Worm (Caenorhabditis elegans) whole organism, L4/young adult: Measurements from ENCODE around the gene F14H12.17.

Source experiments
- W03F9.2 ChIP-seq: fragments of 150-350 bp; optimal IDR thresholded peaks from 2 replicates; lab custom pipeline; 2014; ENCODE audit warnings: missing biosample characterization, missing genetic modification characterization
- dao-5 ChIP-seq: sonication (generic microtip); optimal IDR thresholded peaks from 2 replicates; lab custom pipeline; 2016; ENCODE audit warnings: missing genotype, missing genetic modification characterization, moderate library complexity, missing compliant biosample characterization
- him-1 ChIP-seq: sonication (generic microtip); optimal IDR thresholded peaks from 2 replicates; lab custom pipeline; 2016; ENCODE audit warnings: missing genotype, missing genetic modification reagents, missing genetic modification characterization, missing compliant biosample characterization

Gene F14H12.17

DNA sequence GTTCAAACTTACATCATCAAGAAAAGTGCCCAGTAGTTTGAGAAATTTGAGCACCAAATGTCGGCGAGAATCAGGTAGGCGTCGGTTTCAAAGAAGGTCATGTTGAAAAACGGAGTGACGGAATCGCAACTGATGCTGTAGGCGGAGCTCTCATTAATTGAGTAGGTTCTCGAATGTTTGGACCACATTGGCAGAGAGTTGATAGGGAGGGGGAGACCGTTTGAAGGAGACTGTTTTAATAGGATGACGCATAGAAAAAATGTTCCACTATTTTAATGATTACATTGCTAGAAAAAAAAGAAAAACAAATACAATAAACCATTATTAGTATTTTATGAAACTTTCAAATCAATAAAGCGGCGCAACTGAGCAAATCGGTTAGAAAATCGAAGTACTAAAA, at the start of gene F14H12.17:
Gene F14H12.17 (minus strand): TSS at position 101 of the 400 bp plus-strand sequence.
- no peak for TF ChIP-seq dao-5 (tag; lab: Kevin White, UChicago)

DNA sequence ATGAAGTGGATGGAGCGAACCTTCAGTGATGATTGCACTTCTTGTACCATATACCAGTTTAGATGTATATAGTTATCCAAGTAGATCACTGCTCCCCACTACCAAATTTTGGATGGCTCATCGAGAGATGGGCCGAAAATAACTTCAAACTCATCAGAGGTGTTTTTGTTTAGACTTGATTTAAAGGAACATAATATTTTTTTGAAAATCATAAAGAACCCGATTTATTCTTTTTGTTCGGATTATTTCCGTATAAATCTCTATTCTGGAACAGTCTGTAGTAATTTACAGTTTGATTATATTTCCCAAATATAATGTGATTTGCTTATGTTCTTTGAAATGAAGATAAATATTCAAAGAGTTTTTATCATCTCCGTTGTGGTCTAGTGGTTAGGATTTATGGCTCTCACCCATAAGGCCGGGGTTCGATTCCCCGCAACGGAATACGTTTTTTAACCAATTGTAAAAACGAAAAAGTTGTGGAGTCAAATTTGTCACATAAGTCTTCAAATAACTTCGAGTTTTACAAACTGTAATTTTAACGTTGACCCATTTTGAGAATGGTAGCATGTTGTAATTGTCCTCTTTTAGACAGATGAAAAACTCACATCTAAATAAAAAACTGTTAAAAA, 47.3 kb upstream of the F14H12.17 start:
- TF ChIP-seq him-1 (no peak), dao-5 (tag; lab: Kevin White, UChicago) (no peak), W03F9.2 (tag; lab: Kevin White, UChicago) (no peak)

DNA sequence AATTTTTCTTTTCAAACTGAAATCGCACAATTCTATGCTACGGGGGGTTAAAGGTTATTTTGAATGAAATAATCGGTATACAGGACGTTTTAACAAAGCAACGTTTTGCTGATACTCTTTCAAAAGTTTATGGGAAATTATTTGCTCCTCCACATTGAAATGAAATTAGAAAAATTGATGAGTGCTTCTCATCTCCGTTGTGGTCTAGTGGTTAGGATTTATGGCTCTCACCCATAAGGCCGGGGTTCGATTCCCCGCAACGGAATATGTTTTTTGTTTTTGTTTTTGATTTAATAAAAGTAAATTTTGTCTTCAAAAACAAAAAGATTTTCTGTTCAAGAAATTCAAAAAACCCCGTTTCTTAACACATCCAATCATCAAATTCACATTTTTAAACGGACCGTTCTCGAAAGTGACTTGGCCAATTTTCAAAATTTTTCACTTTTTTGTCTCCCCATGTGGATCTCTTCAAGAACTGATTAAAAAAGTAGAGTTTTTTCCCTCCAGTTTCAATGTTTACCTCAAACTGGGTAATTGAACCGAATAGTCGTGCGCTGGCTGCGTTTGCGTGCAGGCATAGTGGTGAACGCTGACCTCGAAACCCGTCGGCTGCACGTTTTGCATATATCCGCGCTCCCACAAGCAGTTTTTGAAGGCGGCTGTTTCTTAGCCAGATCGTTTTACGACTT, 46.6 kb upstream of the F14H12.17 start:
- TF ChIP-seq W03F9.2 (tag; lab: Kevin White, UChicago) (peak; percentile 5), him-1 (no peak)

DNA sequence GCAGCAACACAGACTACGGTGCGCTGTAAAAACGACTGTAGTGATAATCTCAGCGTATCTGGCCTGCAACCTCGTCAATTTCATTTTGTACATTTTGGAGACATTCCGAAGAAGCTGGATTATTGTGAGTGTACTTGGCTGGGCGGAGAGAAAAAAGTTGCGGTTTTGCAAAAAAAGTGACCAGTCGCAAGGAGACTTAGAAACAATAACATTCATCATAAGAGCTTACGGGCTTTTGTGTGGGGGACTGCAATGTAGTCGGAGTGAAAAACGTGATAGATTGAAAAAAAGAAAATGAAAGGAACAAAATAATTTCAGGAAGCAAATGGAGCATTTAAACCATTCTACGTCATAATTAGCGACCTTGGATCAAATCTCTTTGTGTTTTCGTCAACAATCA, 45.4 kb upstream of the F14H12.17 start:
- TF ChIP-seq W03F9.2 (tag; lab: Kevin White, UChicago): no peak
- TF ChIP-seq him-1: no peak
- no peak for TF ChIP-seq dao-5 (tag; lab: Kevin White, UChicago)

DNA sequence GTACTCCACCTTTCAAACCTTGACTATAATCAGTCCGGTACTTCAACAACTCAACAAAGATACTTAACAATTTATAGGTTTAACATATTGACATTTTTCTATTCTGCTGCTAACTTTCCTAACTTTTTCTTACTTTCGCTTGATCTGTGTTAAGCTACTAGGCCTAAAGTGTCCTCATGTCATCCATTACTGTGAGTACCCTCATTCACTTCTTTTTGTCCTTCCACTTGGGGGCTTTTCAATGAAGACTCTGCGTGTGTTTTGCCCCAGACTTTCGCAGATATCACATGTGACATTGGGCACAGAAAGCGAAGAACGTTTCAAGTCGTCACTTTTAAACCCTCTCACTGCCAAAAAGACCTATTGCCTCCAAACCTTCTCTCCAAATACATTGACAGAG, 41.6 kb upstream of the F14H12.17 start:
- no peak for TF ChIP-seq dao-5 (tag; lab: Kevin White, UChicago)
- no peak for TF ChIP-seq him-1
- TF ChIP-seq W03F9.2 (tag; lab: Kevin White, UChicago): no peak

DNA sequence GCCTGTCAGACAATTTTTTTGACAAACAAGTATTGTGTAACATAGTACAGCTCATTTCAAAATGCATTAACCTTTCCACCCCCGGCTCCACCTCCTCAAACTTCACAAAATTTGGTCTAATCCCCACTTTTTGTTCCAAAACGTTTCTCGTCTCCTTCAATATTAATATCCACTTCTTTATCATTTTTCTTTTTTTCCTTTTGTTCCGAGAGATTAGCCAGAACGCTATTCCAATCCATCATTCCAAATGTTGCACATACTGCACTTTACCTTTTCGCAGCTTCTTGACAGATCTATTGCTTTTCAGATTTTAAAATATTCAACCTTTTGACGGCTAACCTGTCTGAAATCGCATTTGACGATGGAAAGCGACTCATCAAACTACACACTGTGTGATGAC, 39.8 kb upstream of the F14H12.17 start, which contains the start of gene D1079.1:
Gene D1079.1 (plus strand): TSS at position 301 of the 400 bp plus-strand sequence.
- TF ChIP-seq W03F9.2 (tag; lab: Kevin White, UChicago) (no peak), him-1 (no peak), dao-5 (tag; lab: Kevin White, UChicago) (no peak)

DNA sequence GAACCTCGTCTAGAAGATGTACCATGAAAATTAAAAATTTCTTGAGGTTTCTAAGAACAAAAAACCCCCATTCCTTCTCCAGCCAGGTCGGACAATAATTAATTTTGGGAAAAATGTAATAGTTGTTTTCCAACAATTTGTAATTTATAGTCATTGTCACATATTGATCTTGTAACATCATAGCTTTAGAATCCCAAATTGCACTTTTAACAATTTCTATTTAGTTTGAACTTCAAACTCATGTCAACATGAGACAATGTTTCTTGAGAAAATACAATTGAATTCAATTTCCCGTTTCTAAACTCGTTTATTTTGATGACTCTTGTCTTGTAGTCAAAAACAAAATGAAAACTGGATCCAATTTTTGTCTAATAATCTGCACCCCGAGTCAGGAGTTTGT, 37.2 kb upstream of the F14H12.17 start:
- TF ChIP-seq him-1 (no peak), W03F9.2 (tag; lab: Kevin White, UChicago) (no peak), dao-5 (tag; lab: Kevin White, UChicago) (no peak)

DNA sequence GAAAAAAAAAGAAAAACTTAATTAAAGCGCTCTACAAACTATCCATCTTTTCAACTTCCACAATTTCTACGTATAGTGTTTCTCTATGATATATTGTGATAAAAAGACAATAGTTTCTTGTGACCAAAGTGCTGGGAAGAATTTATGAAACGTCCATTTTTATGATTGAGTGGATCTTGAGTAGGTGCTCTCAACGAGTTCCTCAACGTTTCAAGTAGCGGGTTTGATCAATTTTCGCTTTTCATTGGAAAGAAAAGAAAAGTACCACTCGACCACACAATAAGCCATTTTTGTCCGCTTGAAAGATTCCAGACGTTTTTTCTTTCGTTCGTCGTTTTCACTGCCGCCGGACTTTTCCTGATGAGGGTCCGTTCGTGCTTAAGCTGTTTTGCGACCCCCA, 34.4 kb upstream of the F14H12.17 start:
- TF ChIP-seq W03F9.2 (tag; lab: Kevin White, UChicago) (no peak), him-1 (no peak), dao-5 (tag; lab: Kevin White, UChicago) (no peak)

DNA sequence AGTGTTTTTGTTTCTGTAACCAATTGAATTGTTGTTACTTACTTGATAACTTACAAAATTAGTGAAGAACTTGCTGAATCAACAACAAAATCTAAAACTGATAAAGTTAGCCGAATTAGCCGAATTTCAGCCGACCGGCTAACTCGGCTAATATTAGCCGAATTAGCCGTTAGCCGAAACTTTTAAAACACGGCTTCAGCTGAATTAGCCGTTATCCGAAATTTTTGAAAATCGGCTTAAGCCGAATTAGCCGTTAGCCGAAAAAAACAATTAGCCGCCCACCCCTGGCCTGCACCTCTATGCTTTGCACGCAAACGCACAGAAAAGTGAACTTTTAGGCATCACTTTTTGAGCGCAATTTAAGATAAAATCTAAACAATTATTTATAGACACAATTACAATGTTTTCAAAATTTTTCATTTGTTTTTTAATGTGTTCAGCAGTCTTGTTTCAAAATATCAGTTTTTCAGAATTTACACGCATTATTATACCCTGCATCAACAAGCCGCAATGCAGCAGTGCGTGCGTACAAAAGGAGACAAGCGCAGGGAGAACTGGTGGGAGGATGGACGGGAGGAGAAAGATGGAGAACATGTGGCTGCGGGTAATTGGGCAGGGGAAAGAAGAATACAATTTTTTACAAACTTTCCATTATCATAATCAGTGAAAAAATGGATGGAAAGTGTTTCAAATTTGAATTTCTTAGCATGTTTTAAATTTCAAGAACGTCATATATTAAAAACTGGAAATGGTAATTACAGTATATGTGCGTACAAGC, 32.2 kb upstream of the F14H12.17 start:
- TF ChIP-seq W03F9.2 (tag; lab: Kevin White, UChicago) (peak; percentile 46), dao-5 (tag; lab: Kevin White, UChicago) (no peak), him-1 (peak; percentile 73)

DNA sequence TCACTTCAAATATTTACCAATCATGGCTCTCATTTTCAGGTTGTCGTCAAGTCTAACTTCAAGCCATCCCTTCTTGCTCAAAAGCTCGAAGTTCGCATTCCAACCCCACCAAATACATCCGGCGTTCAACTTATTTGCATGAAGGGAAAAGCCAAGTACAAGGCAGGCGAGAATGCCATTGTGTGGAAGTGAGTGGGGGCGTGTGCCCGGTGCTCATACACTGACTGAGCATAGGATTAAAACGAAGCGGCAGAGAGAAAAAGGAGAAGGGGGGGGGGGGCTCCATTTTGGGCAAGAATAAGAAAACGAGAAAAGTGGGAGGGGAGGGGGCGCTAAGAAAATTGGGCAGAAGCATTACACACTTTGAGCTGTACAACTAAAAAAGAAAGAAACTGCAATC, 28.6 kb upstream of the F14H12.17 start:
- TF ChIP-seq him-1: no peak
- no peak for TF ChIP-seq W03F9.2 (tag; lab: Kevin White, UChicago)
- no peak for TF ChIP-seq dao-5 (tag; lab: Kevin White, UChicago)

DNA sequence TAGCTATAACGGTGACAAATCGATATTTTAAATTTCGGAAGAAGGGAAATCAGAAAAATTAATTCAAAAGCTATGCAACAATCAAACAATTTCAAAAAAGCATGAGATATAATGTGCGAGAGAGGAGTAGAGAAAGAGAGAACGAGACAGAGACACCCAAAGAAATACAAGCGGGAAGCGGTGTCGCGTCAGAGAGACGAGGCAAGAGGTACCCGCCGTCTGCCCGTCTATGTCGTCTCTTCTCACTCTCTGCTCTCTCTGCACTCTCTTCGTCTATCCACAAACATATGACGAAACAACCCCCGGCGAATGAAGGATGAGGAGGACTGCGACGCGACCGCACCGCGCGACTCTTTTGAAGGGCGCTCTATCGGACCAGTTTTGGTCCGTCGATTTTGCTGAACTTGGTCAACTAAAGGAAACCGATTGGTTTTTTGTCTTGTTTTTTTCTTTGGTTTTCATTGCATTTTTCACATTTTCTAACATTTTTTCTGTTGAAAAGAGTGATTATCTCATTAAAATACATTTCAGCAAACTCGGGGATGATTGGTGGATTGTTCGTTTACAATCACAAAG, 25.8 kb upstream of the F14H12.17 start, which contains the start of gene dpy-23:
Gene dpy-23 (plus strand): TSS at position 526 of the 576 bp plus-strand sequence.
- no peak for TF ChIP-seq dao-5 (tag; lab: Kevin White, UChicago)
- peak; percentile 66 for TF ChIP-seq him-1
- peak; percentile 60 for TF ChIP-seq W03F9.2 (tag; lab: Kevin White, UChicago)

DNA sequence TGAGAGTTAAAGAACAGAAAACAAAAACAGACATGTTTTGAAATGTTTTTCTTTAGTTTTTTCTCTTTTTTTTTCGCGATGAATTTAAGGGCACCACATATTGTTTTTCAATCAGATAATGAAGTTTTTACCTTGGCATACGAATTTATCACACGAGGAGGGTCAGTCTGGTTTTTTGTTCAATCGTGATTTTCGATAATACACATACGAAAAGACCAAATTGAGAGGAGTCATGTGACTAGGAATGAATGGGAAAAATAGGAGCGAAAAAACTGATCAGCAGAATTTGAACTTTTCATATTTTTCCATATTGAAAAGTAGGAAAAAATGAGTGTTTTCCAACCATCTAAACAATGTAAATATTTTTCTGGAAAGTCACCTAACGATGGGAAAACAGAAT, 23.4 kb upstream of the F14H12.17 start:
- TF ChIP-seq him-1 (no peak), W03F9.2 (tag; lab: Kevin White, UChicago) (no peak), dao-5 (tag; lab: Kevin White, UChicago) (no peak)

DNA sequence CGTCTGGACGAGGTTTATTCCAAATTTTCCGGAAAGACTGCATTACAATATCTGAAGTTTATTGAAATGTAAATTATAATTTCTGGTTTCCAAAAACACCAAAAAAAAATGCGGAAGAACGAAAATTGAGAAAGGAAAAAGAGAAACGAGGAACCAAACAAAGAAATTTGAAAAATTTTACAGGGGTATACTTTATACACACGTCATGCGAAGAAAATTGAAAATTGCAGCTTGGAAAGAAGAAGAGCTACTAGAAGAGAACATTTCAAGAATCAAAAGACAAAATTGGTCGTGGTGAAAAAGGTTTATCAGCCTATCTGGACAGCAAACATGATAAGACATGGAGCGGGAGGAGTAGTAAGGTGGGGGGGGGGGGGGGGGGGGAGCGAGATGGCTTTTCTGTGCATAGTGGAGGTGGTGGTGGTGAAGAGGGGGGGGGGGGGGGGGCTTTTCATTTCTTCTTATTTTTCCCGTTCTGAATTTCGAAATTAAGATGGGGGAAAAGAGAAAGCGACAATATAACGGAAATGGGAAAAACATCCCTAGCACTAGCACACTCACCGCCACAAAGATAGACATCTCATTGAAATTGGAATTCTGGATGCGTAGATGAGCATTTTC, 20.3 kb upstream of the F14H12.17 start, which contains the start of gene lst-2:
Gene lst-2 (minus strand): TSS at position 51 of the 621 bp plus-strand sequence.
- TF ChIP-seq him-1 (no peak), W03F9.2 (tag; lab: Kevin White, UChicago) (no peak), dao-5 (tag; lab: Kevin White, UChicago) (no peak)
